Worm (Caenorhabditis elegans) whole organism, L4 larva: ENCODE measurements around the gene ipla-7.

Experiments
- F37D6.2 ChIP-seq: sonication (generic microtip); optimal IDR thresholded peaks from 2 replicates; lab custom pipeline; 2016; ENCODE audit warnings: mild to moderate bottlenecking, missing genetic modification characterization, missing compliant biosample characterization
- F44E2.7 ChIP-seq: fragments of 200-800 bp; sonication (Bioruptor generic); IDR thresholded peaks from 2 replicates; pipeline ENCODE4 v2.1.2; 2022; ENCODE audit warnings: missing genetic modification characterization, missing compliant biosample characterization
- F49E8.2 ChIP-seq: sonication (generic microtip); optimal IDR thresholded peaks from 2 replicates; lab custom pipeline; 2016; ENCODE audit warnings: missing compliant biosample characterization, mild to moderate bottlenecking, missing genetic modification characterization, borderline replicate concordance
- R02D3.7 ChIP-seq: fragments of 150-350 bp; sonication (generic microtip); optimal IDR thresholded peaks from 3 replicates; lab custom pipeline; 2014; ENCODE audit warnings: missing biosample characterization, missing genetic modification characterization
- T26A8.4 ChIP-seq: fragments of 200-800 bp; sonication (Bioruptor generic); IDR thresholded peaks from 2 replicates; pipeline ENCODE4 v1.3.6; 2022; ENCODE audit warnings: missing genetic modification characterization, missing compliant biosample characterization
- Y48G9A.11 ChIP-seq: fragments of 200-800 bp; sonication (Bioruptor generic); IDR thresholded peaks from 2 replicates; pipeline ENCODE4 v1.3.6; 2022; ENCODE audit warnings: missing genetic modification reagents, missing genetic modification characterization, missing compliant biosample characterization
- Y5F2A.4 ChIP-seq: fragments of 200-800 bp; sonication (Bioruptor generic); optimal IDR thresholded peaks from 2 replicates; lab custom pipeline; 2018; ENCODE audit warnings: mild to moderate bottlenecking, missing genetic modification characterization, missing compliant biosample characterization
- Y75B8A.6 ChIP-seq: fragments of 200-800 bp; sonication (Bioruptor generic); IDR thresholded peaks from 2 replicates; pipeline ENCODE4 v1.3.6; 2022; ENCODE audit warnings: missing genetic modification reagents, missing genetic modification characterization, missing compliant biosample characterization
- ZK546.5 ChIP-seq, 2 experiments: sonication (generic microtip); optimal IDR thresholded peaks; 2 replicates each; lab custom pipeline; 2017; ENCODE audit warnings: missing biosample characterization in 2 of 2, missing genetic modification characterization in 2 of 2
- aha-1 ChIP-seq: fragments of 150-350 bp; peaks from one replicate; lab custom pipeline; 2014; ENCODE audit warnings: missing biosample characterization, missing genetic modification characterization
- ama-1 ChIP-seq: fragments of 150-350 bp; optimal IDR thresholded peaks from 2 replicates; lab custom pipeline; 2014; ENCODE audit warnings: inconsistent platforms, mixed read lengths
- attf-4 ChIP-seq: sonication (generic microtip); optimal IDR thresholded peaks from 3 replicates; lab custom pipeline; 2017; ENCODE audit warnings: missing biosample characterization, missing genetic modification characterization
- ceh-44 ChIP-seq: fragments of 200-800 bp; sonication (Bioruptor generic); IDR thresholded peaks from 2 replicates; pipeline ENCODE4 v1.3.6; 2022; ENCODE audit warnings: missing genetic modification reagents, missing genetic modification characterization, missing compliant biosample characterization
- ceh-82 ChIP-seq: sonication (generic microtip); optimal IDR thresholded peaks from 2 replicates; lab custom pipeline; 2017; ENCODE audit warnings: missing biosample characterization, missing genetic modification characterization
- ces-1 ChIP-seq: fragments of 150-350 bp; sonication (generic microtip); optimal IDR thresholded peaks from 4 replicates; lab custom pipeline; 2014; ENCODE audit warnings: missing biosample characterization, missing genetic modification reagents, missing genetic modification characterization
- daf-16 ChIP-seq, 3 experiments: sonication (generic microtip); optimal IDR thresholded peaks; 2 replicates each; lab custom pipeline; 2016 to 2017; ENCODE audit warnings: missing genetic modification characterization in 3 of 3, missing genetic modification reagents in 3 of 3, mild to moderate bottlenecking in 2 of 3, missing compliant biosample characterization in 2 of 3, missing biosample characterization in 1 of 3, moderate library complexity in 1 of 3
- daf-8 ChIP-seq: fragments of 200-800 bp; sonication (Bioruptor generic); IDR thresholded peaks from 2 replicates; pipeline ENCODE4 v1.3.6; 2022; ENCODE audit warnings: missing genetic modification characterization, missing compliant biosample characterization
- dmd-6 ChIP-seq: fragments of 200-800 bp; sonication (Bioruptor generic); IDR thresholded peaks from 2 replicates; pipeline ENCODE4 v1.3.6; 2022; ENCODE audit warnings: missing genetic modification reagents, missing genetic modification characterization, missing compliant biosample characterization
- dmd-8 ChIP-seq: fragments of 200-800 bp; sonication (Bioruptor generic); IDR thresholded peaks from 2 replicates; pipeline ENCODE4 v1.3.6; 2022; ENCODE audit warnings: missing genetic modification characterization, missing compliant biosample characterization
- dmd-9 ChIP-seq: fragments of 200-800 bp; sonication (Bioruptor generic); IDR thresholded peaks from 2 replicates; pipeline ENCODE4 v1.3.6; 2022; ENCODE audit warnings: missing genetic modification reagents, missing genetic modification characterization, missing compliant biosample characterization
- dve-1 ChIP-seq: sonication (generic microtip); optimal IDR thresholded peaks from 2 replicates; lab custom pipeline; 2017; ENCODE audit warnings: antibody characterized with exemption, mild to moderate bottlenecking, missing genetic modification characterization, missing compliant biosample characterization; ENCODE audit not compliant: insufficient read depth
- egl-43 ChIP-seq: fragments of 200-800 bp; sonication (Bioruptor generic); IDR thresholded peaks from 2 replicates; pipeline ENCODE4 v1.3.6; 2022; ENCODE audit warnings: missing genetic modification reagents, missing genetic modification characterization, missing compliant biosample characterization
- fkh-10 ChIP-seq: fragments of 150-350 bp; optimal IDR thresholded peaks from 2 replicates; lab custom pipeline; 2014; ENCODE audit warnings: missing biosample characterization, missing genetic modification reagents, missing genetic modification characterization
- gei-8 ChIP-seq: fragments of 200-800 bp; sonication (Bioruptor generic); optimal IDR thresholded peaks from 2 replicates; lab custom pipeline; 2018; ENCODE audit warnings: mild to moderate bottlenecking, missing genetic modification characterization, missing compliant biosample characterization
- hlh-30 ChIP-seq: sonication (generic microtip); optimal IDR thresholded peaks from 2 replicates; lab custom pipeline; 2017; ENCODE audit warnings: antibody characterized with exemption, mild to moderate bottlenecking, missing genetic modification characterization, missing compliant biosample characterization; ENCODE audit not compliant: insufficient read depth
- hmg-1.1 ChIP-seq: fragments of 200-800 bp; sonication (Bioruptor generic); IDR thresholded peaks from 2 replicates; pipeline ENCODE4 v1.3.6; 2022; ENCODE audit warnings: missing genetic modification reagents, missing genetic modification characterization, missing compliant biosample characterization
- jun-1 ChIP-seq: fragments of 150-350 bp; optimal IDR thresholded peaks from 2 replicates; lab custom pipeline; 2014; ENCODE audit warnings: missing biosample characterization, missing genetic modification reagents, missing genetic modification characterization
- lin-1 ChIP-seq: fragments of 200-800 bp; sonication (Bioruptor generic); IDR thresholded peaks from 2 replicates; pipeline ENCODE4 v1.3.6; 2022; ENCODE audit warnings: missing genetic modification reagents, missing genetic modification characterization, missing compliant biosample characterization
- lin-15B ChIP-seq: fragments of 150-350 bp; sonication (generic microtip); optimal IDR thresholded peaks from 3 replicates; lab custom pipeline; 2014; ENCODE audit warnings: missing biosample characterization, missing genetic modification characterization
- lin-29 ChIP-seq: fragments of 200-800 bp; sonication (Bioruptor generic); IDR thresholded peaks from 2 replicates; pipeline ENCODE4 v1.3.6; 2022; ENCODE audit warnings: missing genetic modification reagents, missing genetic modification characterization, missing compliant biosample characterization
- lsy-2 ChIP-seq, 2 experiments: fragments of 150-350 bp in 1 of 2; sonication (generic microtip) in 1 of 2; optimal IDR thresholded peaks; 2 replicates each; lab custom pipeline; 2014 to 2017; ENCODE audit warnings: missing biosample characterization in 2 of 2, missing genetic modification characterization in 2 of 2
- mdt-29 ChIP-seq: fragments of 200-800 bp; sonication (Bioruptor generic); IDR thresholded peaks from 2 replicates; pipeline ENCODE4 v1.3.6; 2022; ENCODE audit warnings: missing genetic modification reagents, missing genetic modification characterization, missing compliant biosample characterization
- mep-1 ChIP-seq: fragments of 150-350 bp; sonication (generic microtip); optimal IDR thresholded peaks from 3 replicates; lab custom pipeline; 2014; ENCODE audit warnings: missing biosample characterization, missing genetic modification characterization
- mxl-3 ChIP-seq: fragments of 200-800 bp; sonication (Bioruptor generic); optimal IDR thresholded peaks from 2 replicates; lab custom pipeline; 2018; ENCODE audit warnings: mild to moderate bottlenecking, missing genetic modification characterization, missing compliant biosample characterization
- nhr-10 ChIP-seq: fragments of 150-350 bp; optimal IDR thresholded peaks from 2 replicates; lab custom pipeline; 2014; ENCODE audit warnings: missing biosample characterization, missing genetic modification characterization
- nhr-102 ChIP-seq: sonication (generic microtip); optimal IDR thresholded peaks from 2 replicates; lab custom pipeline; 2016; ENCODE audit warnings: mild to moderate bottlenecking, missing genetic modification characterization, moderate library complexity, missing compliant biosample characterization
- nhr-11 ChIP-seq: fragments of 150-350 bp; optimal IDR thresholded peaks from 2 replicates; lab custom pipeline; 2014; ENCODE audit warnings: missing biosample characterization, missing genetic modification characterization
- nhr-28 ChIP-seq: fragments of 150-350 bp; optimal IDR thresholded peaks from 2 replicates; lab custom pipeline; 2014; ENCODE audit warnings: missing biosample characterization, missing genetic modification characterization
- nhr-48 ChIP-seq: sonication (generic microtip); optimal IDR thresholded peaks from 2 replicates; lab custom pipeline; 2016; ENCODE audit warnings: mild to moderate bottlenecking, missing genetic modification characterization, missing compliant biosample characterization
- nhr-76 ChIP-seq: fragments of 150-350 bp; optimal IDR thresholded peaks from 2 replicates; lab custom pipeline; 2014; ENCODE audit warnings: missing biosample characterization, missing genetic modification characterization
- pha-4 ChIP-seq, 2 experiments: fragments of 150-350 bp in 1 of 2; fragments of 200-800 bp in 1 of 2; sonication (Bioruptor generic) in 1 of 2; IDR thresholded peaks in 1 of 2; optimal IDR thresholded peaks in 1 of 2; 2 replicates each; pipeline versions ENCODE4 v1.3.6 to Lab custom; 2014 to 2022; ENCODE audit warnings: missing genetic modification characterization in 2 of 2, missing genetic modification reagents in 2 of 2, missing biosample characterization in 1 of 2, missing compliant biosample characterization in 1 of 2
- pqm-1 ChIP-seq: sonication (generic microtip); optimal IDR thresholded peaks from 2 replicates; lab custom pipeline; 2017; ENCODE audit warnings: missing biosample characterization, missing genetic modification characterization
- set-16 ChIP-seq: fragments of 200-800 bp; sonication (Bioruptor generic); IDR thresholded peaks from 2 replicates; pipeline ENCODE4 v1.3.6; 2022; ENCODE audit warnings: missing genetic modification reagents, missing genetic modification characterization, missing compliant biosample characterization
- spr-1 ChIP-seq: sonication (generic microtip); optimal IDR thresholded peaks from 2 replicates; lab custom pipeline; 2016; ENCODE audit warnings: mild to moderate bottlenecking, missing genetic modification characterization, missing compliant biosample characterization
- tag-97 ChIP-seq: fragments of 200-800 bp; sonication (Bioruptor generic); IDR thresholded peaks from 2 replicates; pipeline ENCODE4 v1.3.6; 2022; ENCODE audit warnings: missing genetic modification characterization, missing compliant biosample characterization
- unc-39 ChIP-seq: sonication (generic microtip); optimal IDR thresholded peaks from 2 replicates; lab custom pipeline; 2017; ENCODE audit warnings: missing biosample characterization, missing genetic modification characterization
- unc-62 ChIP-seq, 3 experiments: fragments of 150-350 bp in 1 of 3; sonication (generic microtip); optimal IDR thresholded peaks in 2 of 3; peaks in 1 of 3; 1 replicate in 1 of 3; 2 replicates in 2 of 3; lab custom pipeline; 2014 to 2017; ENCODE audit warnings: missing biosample characterization in 3 of 3, missing genetic modification characterization in 3 of 3, missing genetic modification reagents in 3 of 3, missing genotype in 1 of 3
- vab-7 ChIP-seq: fragments of 200-800 bp; sonication (Bioruptor generic); IDR thresholded peaks from 2 replicates; pipeline ENCODE4 v1.3.6; 2022; ENCODE audit warnings: missing genetic modification reagents, missing genetic modification characterization, missing compliant biosample characterization
- ztf-7 ChIP-seq: fragments of 150-350 bp; optimal IDR thresholded peaks from 2 replicates; lab custom pipeline; 2014; ENCODE audit warnings: missing biosample characterization, missing genetic modification characterization

The ipla-7 gene

ce11 chrIV:10060795-10061194, 1.9 kb downstream of the ipla-7 start:
- TF ChIP-seq unc-62 (GFP tag; optimal IDR thresholded peaks at IDR 0.05 in 1 of 2; lab: Kevin White, UChicago) (no peak), unc-62 (tag; optimal IDR thresholded peaks at IDR 0.05; lab: Kevin White, UChicago) (no peak), nhr-48 (tag; lab: Kevin White, UChicago) (no peak), jun-1 (tag; lab: Kevin White, UChicago) (no peak), T26A8.4 (GFP tag; lab: Robert Waterston, UW) (no peak), vab-7 (GFP tag; lab: Robert Waterston, UW) (no peak), daf-8 (GFP tag; lab: Robert Waterston, UW) (no peak), dmd-6 (GFP tag; lab: Robert Waterston, UW) (peak; percentile 34), mep-1 (no peak), pqm-1 (peak; percentile 2), ceh-44 (GFP tag; lab: Robert Waterston, UW) (no peak), nhr-76 (tag; lab: Kevin White, UChicago) (no peak), ceh-82 (tag; lab: Kevin White, UChicago) (no peak), nhr-11 (no peak), aha-1 (peak; percentile 59), egl-43 (GFP tag; lab: Robert Waterston, UW) (no peak), dmd-9 (no peak), Y5F2A.4 (no peak), daf-16 (GFP tag; optimal IDR thresholded peaks at IDR 0.05; lab: Kevin White, UChicago) (no peak), daf-16 (tag; optimal IDR thresholded peaks at IDR 0.05; lab: Kevin White, UChicago) (peak; percentile 50), attf-4 (no peak), mdt-29 (no peak)
- TF ChIP-seq, all 104 proteins: peak for 4

ce11 chrIV:10059175-10059574, 3.5 kb downstream of the ipla-7 start:
- TF ChIP-seq ZK546.5 (tag; optimal IDR thresholded peaks at IDR 0.05; lab: Kevin White, UChicago) (no peak), F44E2.7 (GFP tag; lab: Robert Waterston, UW) (no peak), nhr-102 (tag; lab: Kevin White, UChicago) (peak; percentile 31), ztf-7 (tag; lab: Kevin White, UChicago) (no peak), nhr-10 (tag; lab: Kevin White, UChicago) (no peak), lin-15B (tag; lab: Kevin White, UChicago) (no peak), nhr-48 (tag; lab: Kevin White, UChicago) (peak; percentile 43), pqm-1 (peak; percentile 91), lin-1 (GFP tag; lab: Robert Waterston, UW) (0 out of 2 replicates have a peak, but pooled peaks have one; percentile 11), ceh-82 (tag; lab: Kevin White, UChicago) (no peak), fkh-10 (GFP tag; lab: Kevin White, UChicago) (no peak), dmd-8 (GFP tag; lab: Robert Waterston, UW) (no peak), gei-8 (GFP tag; lab: Kevin White, UChicago) (no peak), lin-29 (GFP tag; lab: Robert Waterston, UW) (no peak), unc-39 (tag; lab: Kevin White, UChicago) (no peak), F37D6.2 (no peak), set-16 (no peak), pha-4 (GFP tag; IDR thresholded peaks at IDR 0.05; lab: Robert Waterston, UW) (0 out of 2 replicates have a peak, but pooled peaks have one; percentile 16), pha-4 (tag; optimal IDR thresholded peaks at IDR 0.05; lab: Kevin White, UChicago) (no peak), hmg-1.1 (GFP tag; lab: Robert Waterston, UW) (no peak), R02D3.7 (tag; lab: Kevin White, UChicago) (no peak), hlh-30 (tag; lab: Kevin White, UChicago) (peak; percentile 44), Y75B8A.6 (GFP tag; lab: Robert Waterston, UW) (no peak), ces-1 (GFP tag; lab: Kevin White, UChicago) (no peak), ama-1 (lab: Kevin White, UChicago) (no peak), T26A8.4 (GFP tag; lab: Robert Waterston, UW) (no peak), spr-1 (tag; lab: Kevin White, UChicago) (no peak), mxl-3 (GFP tag; lab: Kevin White, UChicago) (no peak), dve-1 (tag; lab: Kevin White, UChicago) (peak; percentile 93), nhr-76 (tag; lab: Kevin White, UChicago) (no peak), nhr-28 (tag; lab: Kevin White, UChicago) (peak; percentile 57), Y48G9A.11 (GFP tag; lab: Robert Waterston, UW) (no peak), lsy-2 (tag; optimal IDR thresholded peaks at IDR 0.05; lab: Kevin White, UChicago) (peak in 1 of 2 experiments; percentile 1), aha-1 (peak; percentile 87), tag-97 (GFP tag; lab: Robert Waterston, UW) (no peak), F49E8.2 (tag; lab: Kevin White, UChicago) (no peak), attf-4 (no peak)
